Worm (Caenorhabditis elegans) whole organism, mixed stage, embryonic: ENCODE results near the gene F56F10.1.

ENCODE experiments used
- M03D4.4 ChIP-seq: sonication (generic microtip); optimal IDR thresholded peaks from 2 replicates; lab custom pipeline; 2017; ENCODE audit warnings: mild to moderate bottlenecking, missing genetic modification characterization, missing compliant biosample characterization
- bed-3 ChIP-seq: fragments of 200-800 bp; sonication (Bioruptor generic); optimal IDR thresholded peaks from 3 replicates; lab custom pipeline; 2018; ENCODE audit warnings: mild to moderate bottlenecking, missing genetic modification characterization, moderate library complexity, missing compliant biosample characterization
- ceh-39 ChIP-seq: fragments of 150-350 bp; optimal IDR thresholded peaks from 2 replicates; lab custom pipeline; 2014; ENCODE audit warnings: missing biosample characterization, missing genetic modification characterization
- ceh-43 ChIP-seq: fragments of 200-800 bp; sonication (Bioruptor generic); optimal IDR thresholded peaks from 2 replicates; lab custom pipeline; 2018; ENCODE audit warnings: mild to moderate bottlenecking, missing genetic modification characterization, moderate library complexity, missing compliant biosample characterization
- ceh-83 ChIP-seq: fragments of 200-800 bp; sonication (Bioruptor generic); optimal IDR thresholded peaks from 2 replicates; lab custom pipeline; 2018; ENCODE audit warnings: mild to moderate bottlenecking, missing genetic modification characterization, missing compliant biosample characterization
- ces-1 ChIP-seq: fragments of 150-350 bp; optimal IDR thresholded peaks from 2 replicates; lab custom pipeline; 2014; ENCODE audit warnings: missing biosample characterization, missing genetic modification reagents, missing genetic modification characterization
- cnd-1 ChIP-seq: fragments of 200-800 bp; sonication (Bioruptor generic); optimal IDR thresholded peaks from 2 replicates; lab custom pipeline; 2018; ENCODE audit warnings: mild to moderate bottlenecking, missing genetic modification characterization, missing compliant biosample characterization
- drap-1 ChIP-seq: fragments of 200-800 bp; sonication (Bioruptor generic); optimal IDR thresholded peaks from 3 replicates; lab custom pipeline; 2018; ENCODE audit warnings: mild to moderate bottlenecking, missing genetic modification characterization, missing compliant biosample characterization
- elt-3 ChIP-seq: fragments of 150-350 bp; optimal IDR thresholded peaks from 2 replicates; lab custom pipeline; 2014; ENCODE audit warnings: missing biosample characterization, missing genetic modification characterization
- ham-2 ChIP-seq: fragments of 200-800 bp; sonication (Bioruptor generic); optimal IDR thresholded peaks from 2 replicates; lab custom pipeline; 2018; ENCODE audit warnings: mild to moderate bottlenecking, missing genetic modification characterization, missing compliant biosample characterization
- hlh-1 ChIP-seq: fragments of 150-350 bp; optimal IDR thresholded peaks from 2 replicates; lab custom pipeline; 2014; ENCODE audit warnings: missing biosample characterization, missing genetic modification reagents, missing genetic modification characterization
- lin-13 ChIP-seq: fragments of 150-350 bp; optimal IDR thresholded peaks from 2 replicates; lab custom pipeline; 2014; ENCODE audit warnings: missing biosample characterization, missing genetic modification characterization
- lin-32 ChIP-seq: fragments of 200-800 bp; sonication (Bioruptor generic); optimal IDR thresholded peaks from 2 replicates; lab custom pipeline; 2018; ENCODE audit warnings: mild to moderate bottlenecking, missing genetic modification characterization, missing compliant biosample characterization
- lsy-2 ChIP-seq: fragments of 150-350 bp; optimal IDR thresholded peaks from 2 replicates; lab custom pipeline; 2014; ENCODE audit warnings: missing biosample characterization, missing genetic modification characterization
- mab-5 ChIP-seq: fragments of 150-350 bp; optimal IDR thresholded peaks from 2 replicates; lab custom pipeline; 2014; ENCODE audit warnings: missing biosample characterization, missing genetic modification characterization
- mep-1 ChIP-seq: fragments of 150-350 bp; optimal IDR thresholded peaks from 2 replicates; lab custom pipeline; 2017; ENCODE audit warnings: missing biosample characterization, missing genetic modification reagents, missing genetic modification characterization, inconsistent platforms
- nhr-12 ChIP-seq: fragments of 150-350 bp; optimal IDR thresholded peaks from 2 replicates; lab custom pipeline; 2014; ENCODE audit warnings: missing biosample characterization, missing genetic modification characterization
- nhr-2 ChIP-seq: fragments of 150-350 bp; optimal IDR thresholded peaks from 2 replicates; lab custom pipeline; 2014; ENCODE audit warnings: missing biosample characterization, missing genetic modification characterization
- nhr-237 ChIP-seq: fragments of 150-350 bp; optimal IDR thresholded peaks from 2 replicates; lab custom pipeline; 2014; ENCODE audit warnings: missing biosample characterization, missing genetic modification characterization
- nhr-28 ChIP-seq: fragments of 150-350 bp; optimal IDR thresholded peaks from 2 replicates; lab custom pipeline; 2014; ENCODE audit warnings: missing biosample characterization, missing genetic modification characterization
- nhr-76 ChIP-seq: sonication (generic microtip); optimal IDR thresholded peaks from 2 replicates; lab custom pipeline; 2017; ENCODE audit warnings: missing biosample characterization, missing genetic modification characterization
- pha-4 ChIP-seq: fragments of 150-350 bp; optimal IDR thresholded peaks from 2 replicates; lab custom pipeline; 2018; ENCODE audit warnings: missing biosample characterization, missing genetic modification reagents, missing genetic modification characterization
- sem-2 ChIP-seq: fragments of 200-800 bp; sonication (Bioruptor generic); optimal IDR thresholded peaks from 2 replicates; lab custom pipeline; 2018; ENCODE audit warnings: mild to moderate bottlenecking, missing genetic modification characterization, missing compliant biosample characterization
- snpc-4 ChIP-seq: fragments of 150-350 bp; optimal IDR thresholded peaks from 2 replicates; lab custom pipeline; 2014; ENCODE audit warnings: missing biosample characterization, missing genetic modification characterization
- sptf-1 ChIP-seq: sonication (generic microtip); optimal IDR thresholded peaks from 2 replicates; lab custom pipeline; 2017; ENCODE audit warnings: mild to moderate bottlenecking, missing genetic modification characterization, moderate library complexity, missing compliant biosample characterization
- tbx-8 ChIP-seq: fragments of 200-800 bp; sonication (Bioruptor generic); optimal IDR thresholded peaks from 2 replicates; lab custom pipeline; 2018; ENCODE audit warnings: mild to moderate bottlenecking, missing genetic modification characterization, moderate library complexity, missing compliant biosample characterization
- unc-120 ChIP-seq: sonication (generic microtip); optimal IDR thresholded peaks from 2 replicates; lab custom pipeline; 2017; ENCODE audit warnings: missing genetic modification characterization, missing compliant biosample characterization; ENCODE audit not compliant: poor library complexity, severe bottlenecking
- unc-39 ChIP-seq: fragments of 150-350 bp; optimal IDR thresholded peaks from 2 replicates; lab custom pipeline; 2014; ENCODE audit warnings: missing biosample characterization, missing genetic modification characterization
- unc-62 ChIP-seq: fragments of 150-350 bp; optimal IDR thresholded peaks from 2 replicates; lab custom pipeline; 2014; ENCODE audit warnings: missing biosample characterization, missing genetic modification reagents, missing genetic modification characterization
- zip-8 ChIP-seq: fragments of 150-350 bp; optimal IDR thresholded peaks from 2 replicates; lab custom pipeline; 2014; ENCODE audit warnings: missing biosample characterization, missing genetic modification characterization
- ztf-11 ChIP-seq: fragments of 150-350 bp; optimal IDR thresholded peaks from 2 replicates; lab custom pipeline; 2014; ENCODE audit warnings: missing biosample characterization, missing genetic modification characterization

Gene F56F10.1

DNA sequence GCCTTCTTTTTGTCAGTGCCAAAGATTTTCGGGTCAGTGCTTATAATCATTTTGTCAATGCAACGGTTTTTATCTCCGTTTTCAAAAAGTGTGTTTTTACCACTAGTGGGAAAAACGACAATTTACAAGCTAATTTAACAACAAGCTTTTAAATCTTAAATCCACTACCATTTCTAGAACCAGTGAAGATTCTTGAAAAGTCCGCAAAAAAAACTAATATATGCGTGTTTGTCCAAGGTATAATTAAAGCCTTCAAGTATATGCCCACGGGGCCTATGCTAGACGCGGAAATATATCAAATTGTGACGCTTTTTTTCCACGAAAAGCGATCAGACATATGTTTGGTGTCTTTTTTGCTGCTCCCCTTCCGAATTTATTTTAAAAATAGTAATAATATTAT lies 40.2 kb downstream of the F56F10.1 start:
- TF ChIP-seq unc-62 (GFP tag; lab: Kevin White, UChicago) (no peak), lin-32 (GFP tag; lab: Kevin White, UChicago) (no peak), nhr-28 (tag; lab: Kevin White, UChicago) (no peak), nhr-12 (tag; lab: Kevin White, UChicago) (no peak), hlh-1 (tag; lab: Kevin White, UChicago) (no peak), tbx-8 (GFP tag; lab: Kevin White, UChicago) (no peak), ztf-11 (tag; lab: Kevin White, UChicago) (no peak), lin-13 (no peak), ceh-83 (no peak), ham-2 (no peak), snpc-4 (tag; lab: Kevin White, UChicago) (no peak), mab-5 (tag; lab: Kevin White, UChicago) (no peak), ceh-43 (no peak), nhr-237 (tag; lab: Kevin White, UChicago) (no peak)

DNA sequence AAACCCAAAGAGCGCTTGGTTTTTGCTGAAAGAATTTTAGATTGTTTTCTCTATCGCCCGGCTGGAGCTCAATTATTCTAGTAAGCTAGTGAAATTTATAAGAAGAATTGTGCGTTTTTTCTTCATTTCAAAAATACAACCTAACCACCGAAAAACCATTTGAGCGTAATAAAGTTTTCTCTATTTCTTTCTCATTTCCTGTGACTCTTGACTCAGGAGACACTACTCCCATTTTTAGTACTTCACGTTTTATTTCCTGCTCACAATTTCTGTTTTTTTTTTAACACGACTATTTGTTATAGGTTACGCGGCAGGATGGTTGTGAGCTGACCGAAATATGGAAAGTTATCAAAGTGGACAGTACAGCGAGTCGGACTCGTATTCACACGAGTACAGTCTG lies 40.6 kb downstream of the F56F10.1 start, which contains the start of gene F35H12.6:
F35H12.6 (plus strand) TSS at position 301 of the 400 bp plus-strand sequence.
- TF ChIP-seq nhr-12 (tag; lab: Kevin White, UChicago) = no peak

DNA sequence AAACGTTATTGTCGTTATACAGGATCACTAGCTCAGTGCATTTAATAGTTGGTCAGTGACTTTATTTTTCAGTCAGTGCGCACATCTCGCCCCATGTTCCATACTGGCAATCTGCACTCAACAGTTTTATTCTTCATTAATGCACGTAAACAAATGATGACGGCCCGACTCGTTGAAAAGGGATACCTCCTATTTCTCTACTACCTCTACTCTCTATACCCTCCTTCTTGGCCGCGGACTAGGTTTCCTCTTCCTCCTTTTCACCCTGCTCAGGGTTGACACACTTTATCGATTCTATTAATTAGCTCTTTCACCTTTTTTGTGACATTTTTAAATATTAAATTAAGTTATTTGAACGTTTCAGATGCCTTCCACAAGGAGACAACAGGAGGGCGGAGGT lies 43.1 kb downstream of the F56F10.1 start, which contains the start of gene sel-12:
sel-12 (plus strand) TSS at position 358 of the 400 bp plus-strand sequence.
- TF ChIP-seq drap-1 (GFP tag; lab: Kevin White, UChicago) (no peak), unc-39 (tag; lab: Kevin White, UChicago) (no peak), nhr-76 (no peak), nhr-28 (tag; lab: Kevin White, UChicago) (no peak), ztf-11 (tag; lab: Kevin White, UChicago) (no peak), zip-8 (tag; lab: Kevin White, UChicago) (no peak), unc-120 (tag; lab: Kevin White, UChicago) (peak; percentile 41), sptf-1 (no peak), pha-4 (tag; lab: Kevin White, UChicago) (no peak), cnd-1 (tag; lab: Kevin White, UChicago) (no peak), snpc-4 (tag; lab: Kevin White, UChicago) (no peak), lin-32 (GFP tag; lab: Kevin White, UChicago) (peak; percentile 9), nhr-12 (tag; lab: Kevin White, UChicago) (no peak), elt-3 (tag; lab: Kevin White, UChicago) (no peak), mep-1 (tag; lab: Kevin White, UChicago) (no peak), ceh-39 (tag; lab: Kevin White, UChicago) (peak; percentile 72), hlh-1 (tag; lab: Kevin White, UChicago) (no peak), M03D4.4 (tag; lab: Kevin White, UChicago) (no peak), nhr-2 (tag; lab: Kevin White, UChicago) (no peak), nhr-237 (tag; lab: Kevin White, UChicago) (no peak), unc-62 (GFP tag; lab: Kevin White, UChicago) (no peak), ceh-83 (no peak), lin-13 (no peak), bed-3 (no peak), tbx-8 (GFP tag; lab: Kevin White, UChicago) (no peak), ces-1 (GFP tag; lab: Kevin White, UChicago) (peak; percentile 62)

DNA sequence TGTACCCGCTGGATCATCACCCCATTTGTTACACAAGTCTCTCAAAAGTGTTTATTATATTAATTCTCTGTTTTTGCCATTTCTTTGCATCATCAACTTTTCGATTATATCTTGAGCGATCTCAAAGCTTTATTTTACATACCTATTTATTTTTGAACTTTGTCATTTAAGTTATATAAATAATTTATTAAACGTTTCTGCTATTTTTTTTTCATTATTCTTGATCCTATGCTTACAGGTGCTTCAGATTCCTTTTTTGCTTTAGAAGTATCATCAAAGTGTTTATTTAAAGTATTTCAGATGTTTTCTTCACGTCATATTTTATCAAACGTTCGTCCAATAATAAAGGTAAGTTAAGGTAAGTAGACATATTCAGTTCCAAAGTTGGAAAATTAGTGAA lies 45.7 kb downstream of the F56F10.1 start, which contains the start of gene F35H12.5:
F35H12.5 (plus strand) TSS at position 301 of the 400 bp plus-strand sequence.
- TF ChIP-seq ceh-83 (no peak), ztf-11 (tag; lab: Kevin White, UChicago) (no peak), lin-32 (GFP tag; lab: Kevin White, UChicago) (no peak), zip-8 (tag; lab: Kevin White, UChicago) (no peak), hlh-1 (tag; lab: Kevin White, UChicago) (no peak), snpc-4 (tag; lab: Kevin White, UChicago) (no peak), sem-2 (GFP tag; lab: Kevin White, UChicago) (no peak)
- TF ChIP-seq, all 35 proteins: peak for 0

DNA sequence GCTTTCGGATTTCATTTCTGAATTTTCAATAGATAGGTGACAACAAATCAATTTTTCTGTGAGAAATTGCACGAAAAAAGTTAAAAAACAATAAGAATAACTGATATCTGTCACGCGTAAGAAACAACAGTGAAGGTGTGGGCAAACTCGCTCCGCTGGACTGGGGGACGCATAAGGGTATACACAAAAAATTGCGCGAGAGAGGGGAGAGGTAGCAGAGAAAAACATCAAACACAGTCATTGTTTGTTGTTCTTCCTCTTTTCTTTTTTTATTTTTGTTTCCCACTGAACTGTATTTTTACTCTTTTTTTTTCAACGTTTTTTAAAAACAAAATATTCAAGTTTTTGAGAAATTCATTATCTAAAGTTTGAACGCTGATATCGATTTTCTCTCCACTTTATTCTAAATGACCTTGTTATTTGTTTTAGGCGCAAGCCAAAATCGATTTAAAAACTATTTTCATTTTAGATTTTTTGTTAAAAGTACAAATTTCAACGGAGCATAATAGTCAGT lies 52.1 kb downstream of the F56F10.1 start, which contains the start of the genes pifk-1 and tbc-11:
pifk-1 (minus strand) TSS at position 17 of the 514 bp plus-strand sequence.
tbc-11 (plus strand) TSS at position 464 of the 514 bp plus-strand sequence.
- peak; percentile 70 for TF ChIP-seq mep-1 (tag; lab: Kevin White, UChicago)
- TF ChIP-seq pha-4 (tag; lab: Kevin White, UChicago) = peak; percentile 12
- peak; percentile 26 for TF ChIP-seq unc-120 (tag; lab: Kevin White, UChicago)
- no peak for TF ChIP-seq ceh-39 (tag; lab: Kevin White, UChicago)
- no peak for TF ChIP-seq lsy-2 (tag; lab: Kevin White, UChicago)
